Worm (Caenorhabditis elegans): ENCODE measurements around the gene tbcc-1.

- no peak for TF ChIP-seq lsy-2 (tag; optimal IDR thresholded peaks at IDR 0.05)
- TF ChIP-seq nhr-77 (tag; optimal IDR thresholded peaks at IDR 0.05): no peak
- no peak for TF ChIP-seq jun-1 (tag; optimal IDR thresholded peaks at IDR 0.05)
- no peak for TF ChIP-seq egl-27 (tag; optimal IDR thresholded peaks at IDR 0.05)
- TF ChIP-seq fkh-10 (GFP tag; optimal IDR thresholded peaks at IDR 0.05): no peak
- TF ChIP-seq ceh-28 (tag; optimal IDR thresholded peaks at IDR 0.05): no peak
- no peak for TF ChIP-seq hmg-1.1 (GFP tag; IDR thresholded peaks at IDR 0.05)
- TF ChIP-seq set-16 (GFP tag; IDR thresholded peaks at IDR 0.05): no peak
- no peak for TF ChIP-seq snpc-1.2 (GFP tag; IDR thresholded peaks at IDR 0.05)
- no peak for TF ChIP-seq nhr-6 (tag; optimal IDR thresholded peaks at IDR 0.05)
- TF ChIP-seq nhr-28 (tag; optimal IDR thresholded peaks at IDR 0.05): no peak
- no peak for TF ChIP-seq aly-2 (tag; optimal IDR thresholded peaks at IDR 0.05)
- TF ChIP-seq lin-13 (GFP tag; optimal IDR thresholded peaks at IDR 0.05): no peak
These were observed 38.5 kb downstream of the tbcc-1 start, which contains the start of gene Y71H2AM.1 for ce11 chrIII:2826770-2827169.

All from whole organism, L4 larva.